Worm (Caenorhabditis elegans): ENCODE results near the gene C29F7.2.

DNA sequence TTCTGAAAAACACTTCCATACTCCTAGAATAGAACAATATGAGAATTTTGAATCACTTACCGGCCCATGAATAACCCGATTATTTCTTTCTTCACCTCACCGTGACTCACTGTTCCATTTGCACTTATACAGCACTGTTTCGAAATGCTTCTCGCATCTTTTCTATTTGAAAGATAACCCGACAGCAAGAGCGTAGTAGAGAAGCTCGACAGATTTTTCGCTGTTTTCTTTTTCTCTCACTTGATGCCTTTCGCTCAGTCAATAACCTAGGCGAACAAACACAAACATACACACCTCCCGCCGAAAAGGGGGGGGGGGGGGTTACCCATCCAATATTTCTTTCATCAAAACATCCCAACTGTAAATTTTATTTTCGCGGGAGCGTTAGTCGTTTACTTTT, 14.6 kb upstream of the C29F7.2 start:
- TF ChIP-seq ref-1 (GFP tag; conservative IDR thresholded peaks at IDR 0.05) (no peak), tab-1 (GFP tag; IDR thresholded peaks at IDR 0.05) (no peak), ztf-23 (GFP tag; IDR thresholded peaks at IDR 0.05) (no peak)

Measured in whole organism, midembryonic.